Worm (Caenorhabditis elegans) whole organism, midembryonic: Measurements from ENCODE around the gene F47G3.3.
A peak's percentile ranks its signal among the peaks of the same experiment; 100 is the strongest.

Source experiments
- T22C8.4 ChIP-seq: fragments of 200-800 bp; sonication (Bioruptor generic); IDR thresholded peaks from 2 replicates; pipeline ENCODE4 v1.3.6; 2022; ENCODE audit warnings: missing genetic modification characterization, missing compliant biosample characterization
- cog-1 ChIP-seq: sonication (generic microtip); optimal IDR thresholded peaks from 2 replicates; lab custom pipeline; 2016; ENCODE audit warnings: missing genetic modification characterization, missing compliant biosample characterization
- ztf-23 ChIP-seq: fragments of 200-800 bp; sonication (Bioruptor generic); IDR thresholded peaks from 2 replicates; pipeline ENCODE4 v1.3.6; 2022; ENCODE audit warnings: missing genetic modification reagents, missing genetic modification characterization, missing compliant biosample characterization

DNA sequence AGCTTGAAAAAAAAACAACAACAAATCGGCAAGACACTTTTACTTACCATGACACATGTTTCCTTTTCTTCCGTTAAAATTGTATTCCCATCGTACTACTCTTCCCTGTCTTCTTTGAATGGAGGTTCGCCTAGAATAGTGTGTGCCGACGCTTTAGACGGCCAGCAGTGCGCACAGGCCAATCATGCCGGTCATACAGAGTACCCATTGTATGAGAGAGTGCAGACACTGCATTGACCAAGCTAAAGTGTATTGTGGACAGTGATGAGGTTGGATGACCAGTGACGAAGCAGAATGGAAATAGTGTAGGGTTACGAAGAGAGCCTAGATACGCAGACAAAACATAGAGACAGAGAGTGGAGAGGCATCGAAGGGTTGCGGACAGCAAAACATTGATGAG, 26.1 kb downstream of the F47G3.3 start, which contains the start of gene dhhc-9:
- TF ChIP-seq cog-1 (tag; lab: Kevin White, UChicago) (peak; percentile 27), T22C8.4 (GFP tag; lab: Robert Waterston, UW) (no peak), ztf-23 (GFP tag; lab: Robert Waterston, UW) (no peak)
